Fruit fly (Drosophila melanogaster): ENCODE data around the gene CG4822.

Gene CG4822

DNA sequence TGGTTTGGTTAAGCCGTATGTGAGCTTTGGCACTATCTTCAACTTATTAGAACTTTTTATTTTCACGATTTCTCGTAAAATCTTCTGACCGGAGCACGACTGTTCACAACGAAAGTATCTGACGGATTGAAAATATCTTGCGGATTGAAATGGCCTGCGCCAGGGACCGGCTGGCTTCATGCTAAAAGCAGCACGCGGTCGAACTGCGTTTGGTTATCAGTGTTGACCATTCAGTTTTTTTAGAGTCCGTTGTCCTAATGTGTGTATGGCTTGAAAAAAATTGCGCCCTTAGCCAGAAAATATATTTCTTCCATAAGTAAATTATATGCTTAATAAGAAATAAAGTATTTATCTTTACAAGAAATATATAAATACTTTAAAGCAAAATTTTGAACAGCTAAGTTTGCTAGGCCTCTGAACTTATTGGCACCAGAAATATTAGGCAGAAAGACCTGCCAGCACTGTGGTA lies 34.3 kb downstream of the CG4822 start, which contains the start of gene net (continued):
- TF ChIP-seq tll (GFP tag; optimal IDR thresholded peaks at IDR 0.05) = no peak
- no peak for TF ChIP-seq CG8089 (GFP tag; optimal IDR thresholded peaks at IDR 0.05)
- TF ChIP-seq jumu (GFP tag; optimal IDR thresholded peaks at IDR 0.05) = no peak
- TF ChIP-seq sens (GFP tag) = peak; percentile 85
- no peak for TF ChIP-seq CG9609 (GFP tag; optimal IDR thresholded peaks at IDR 0.05)
- peak in 1 of 2 experiments; percentile 52 for TF ChIP-seq insv (GFP tag; optimal IDR thresholded peaks at IDR 0.05)
- peak; percentile 60 for TF ChIP-seq kah (GFP tag; optimal IDR thresholded peaks at IDR 0.05)
- TF ChIP-seq h (optimal IDR thresholded peaks at IDR 0.05) = no peak
- no peak for TF ChIP-seq sens-2 (GFP tag; IDR thresholded peaks at IDR 0.05)
- peak; percentile 45; the same call in 1 of the 2 replicates for TF ChIP-seq MBD-R2 (GFP tag; IDR thresholded peaks at IDR 0.05)
- no peak for TF ChIP-seq bowl (GFP tag; IDR thresholded peaks at IDR 0.05)
- no peak for TF ChIP-seq CG14965 (GFP tag; optimal IDR thresholded peaks at IDR 0.05; ENCODE audit: borderline replicate concordance)
- TF ChIP-seq emc (GFP tag; optimal IDR thresholded peaks at IDR 0.05) = no peak
- peak; percentile 55 for TF ChIP-seq CG17359 (tag; optimal IDR thresholded peaks at IDR 0.05)
- TF ChIP-seq CG6654 (GFP tag; optimal IDR thresholded peaks at IDR 0.05) = peak; percentile 13
- peak; percentile 26 for TF ChIP-seq tin (GFP tag; optimal IDR thresholded peaks at IDR 0.05)
- TF ChIP-seq CG4282 (GFP tag; optimal IDR thresholded peaks at IDR 0.05) = no peak
- peak; percentile 13 for TF ChIP-seq CG18476 (GFP tag; optimal IDR thresholded peaks at IDR 0.05)
- TF ChIP-seq CG14667 (GFP tag; IDR thresholded peaks at IDR 0.05) = no peak
- peak; percentile 85 for TF ChIP-seq NfI (GFP tag; optimal IDR thresholded peaks at IDR 0.05)
- TF ChIP-seq tx (GFP tag; optimal IDR thresholded peaks at IDR 0.05) = no peak
- TF ChIP-seq zen2 (GFP tag; IDR thresholded peaks at IDR 0.05; ENCODE audit: partially characterized antibody) = no peak
- TF ChIP-seq CG31365 (tag; optimal IDR thresholded peaks at IDR 0.05) = no peak
- TF ChIP-seq CG7372 (GFP tag; IDR thresholded peaks at IDR 0.05) = no peak
- peak; percentile 65 for TF ChIP-seq phol (tag; optimal IDR thresholded peaks at IDR 0.05)
- peak; percentile 53 for TF ChIP-seq D19B (GFP tag; optimal IDR thresholded peaks at IDR 0.05)
- no peak for TF ChIP-seq kni (GFP tag; optimal IDR thresholded peaks at IDR 0.05)
- no peak for TF ChIP-seq CG1647 (GFP tag; optimal IDR thresholded peaks at IDR 0.05)
- TF ChIP-seq sc (optimal IDR thresholded peaks at IDR 0.05) = no peak
- TF ChIP-seq sc (GFP tag; optimal IDR thresholded peaks at IDR 0.05) = peak; percentile 11
- TF ChIP-seq CG12155 (GFP tag; optimal IDR thresholded peaks at IDR 0.05) = peak; percentile 47
- TF ChIP-seq gro (GFP tag; optimal IDR thresholded peaks at IDR 0.05) = no peak
- peak in 1 of 2 experiments; percentile 15 for TF ChIP-seq crp (GFP tag; optimal IDR thresholded peaks at IDR 0.05)
- TF ChIP-seq ara (GFP tag; IDR thresholded peaks at IDR 0.05) = peak; percentile 58; the same call in 1 of the 2 replicates
- no peak for TF ChIP-seq Dip2 (GFP tag; IDR thresholded peaks at IDR 0.05)
- peak; percentile 45 for TF ChIP-seq CG8290 (GFP tag; optimal IDR thresholded peaks at IDR 0.05)
- peak in 1 of 2 experiments; percentile 48 for TF ChIP-seq CG8290 (tag; optimal IDR thresholded peaks at IDR 0.05)
- peak; percentile 63 for TF ChIP-seq CG6254 (GFP tag; optimal IDR thresholded peaks at IDR 0.05)
- no peak for TF ChIP-seq Poxn (GFP tag; IDR thresholded peaks at IDR 0.05)
- no peak for TF ChIP-seq CG7987 (GFP tag; optimal IDR thresholded peaks at IDR 0.05)
- peak; percentile 69 for TF ChIP-seq CG17568 (GFP tag; optimal IDR thresholded peaks at IDR 0.05)
- TF ChIP-seq CG12104 (GFP tag; optimal IDR thresholded peaks at IDR 0.05) = peak; percentile 50
- TF ChIP-seq Meics (GFP tag; optimal IDR thresholded peaks at IDR 0.05) = peak; percentile 84
- no peak for TF ChIP-seq ssp (GFP tag; IDR thresholded peaks at IDR 0.05)
- TF ChIP-seq cato (GFP tag; optimal IDR thresholded peaks at IDR 0.05; ENCODE audit: borderline replicate concordance) = no peak
- TF ChIP-seq fru (optimal IDR thresholded peaks at IDR 0.05) = no peak
- 0 out of 2 replicates have a peak, but pooled peaks have one; percentile 5 for TF ChIP-seq sim (GFP tag; IDR thresholded peaks at IDR 0.05)
- peak; percentile 18 for TF ChIP-seq CG2875 (GFP tag; optimal IDR thresholded peaks at IDR 0.05)
- TF ChIP-seq CG2202 (tag; optimal IDR thresholded peaks at IDR 0.05) = peak; percentile 43
- TF ChIP-seq CG10274 (GFP tag; optimal IDR thresholded peaks at IDR 0.05) = peak; percentile 38
- peak; percentile 40 for TF ChIP-seq onecut (GFP tag; IDR thresholded peaks at IDR 0.05)
- no peak for TF ChIP-seq knrl (GFP tag; IDR thresholded peaks at IDR 0.05; ENCODE audit: partially characterized antibody)

Data from whole organism, embryonic.